Worm (Caenorhabditis elegans): ENCODE data around the gene arrd-25.

The arrd-25 gene

ce11 chrX:14033494-14033893 lies at the start of gene arrd-25:
Gene arrd-25 (plus strand): TSS chrX:14033794.
- TF ChIP-seq mep-1 (tag; optimal IDR thresholded peaks at IDR 0.05), result no peak

DNA sequence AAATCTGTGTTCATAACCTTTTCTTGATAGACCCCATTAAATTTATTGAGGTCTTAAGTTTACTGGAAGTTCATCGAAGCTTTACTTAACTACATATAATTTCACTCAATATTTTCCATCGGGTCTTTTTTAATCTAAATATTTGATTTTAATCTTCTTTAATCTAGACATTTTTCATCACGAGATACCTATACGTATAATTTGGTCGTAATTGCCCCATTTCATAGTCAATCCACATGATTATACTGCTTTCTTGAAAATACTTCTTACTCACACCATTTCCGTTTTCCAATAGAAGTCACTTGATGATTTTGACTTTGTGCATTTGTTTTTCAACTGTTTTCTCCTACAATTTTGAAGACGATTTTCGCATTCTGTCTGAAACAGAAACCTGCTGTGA lies 47.3 kb upstream of the arrd-25 start, which contains the start of gene irld-24:
Gene irld-24 (plus strand): TSS at position 301 of the 400 bp plus-strand sequence.
- TF ChIP-seq ceh-39 (tag; optimal IDR thresholded peaks at IDR 0.05), result no peak
- no peak for TF ChIP-seq ces-1 (GFP tag; optimal IDR thresholded peaks at IDR 0.05)
- no peak for TF ChIP-seq ztf-11 (tag; optimal IDR thresholded peaks at IDR 0.05)
- TF ChIP-seq nhr-28 (tag; optimal IDR thresholded peaks at IDR 0.05), result no peak
- no peak for TF ChIP-seq mep-1 (tag; optimal IDR thresholded peaks at IDR 0.05)
- no peak for TF ChIP-seq mab-5 (tag; optimal IDR thresholded peaks at IDR 0.05)
- no peak for TF ChIP-seq hlh-1 (tag; optimal IDR thresholded peaks at IDR 0.05)
- no peak for TF ChIP-seq zip-8 (tag; optimal IDR thresholded peaks at IDR 0.05)
- no peak for TF ChIP-seq elt-3 (tag; optimal IDR thresholded peaks at IDR 0.05)
- TF ChIP-seq sem-2 (GFP tag; optimal IDR thresholded peaks at IDR 0.05), result no peak
- TF ChIP-seq unc-120 (tag; optimal IDR thresholded peaks at IDR 0.05; ENCODE audit: poor library complexity, severe bottlenecking), result no peak
- no peak for TF ChIP-seq lin-13 (tag; optimal IDR thresholded peaks at IDR 0.05)
- TF ChIP-seq lin-32 (GFP tag; optimal IDR thresholded peaks at IDR 0.05), result no peak
- TF ChIP-seq nhr-12 (tag; optimal IDR thresholded peaks at IDR 0.05), result no peak
- TF ChIP-seq ceh-83 (GFP tag; optimal IDR thresholded peaks at IDR 0.05), result no peak
- TF ChIP-seq lsy-2 (tag; optimal IDR thresholded peaks at IDR 0.05), result no peak
- no peak for TF ChIP-seq nhr-2 (tag; optimal IDR thresholded peaks at IDR 0.05)
- no peak for TF ChIP-seq blmp-1 (tag; optimal IDR thresholded peaks at IDR 0.05)

ce11 chrX:13990680-13991079 lies 42.9 kb upstream of the arrd-25 start, which contains the start of gene C31E10.11:
Gene C31E10.11 (minus strand): TSS chrX:13990780.
- no peak for TF ChIP-seq cnd-1 (tag; optimal IDR thresholded peaks at IDR 0.05)
- TF ChIP-seq snpc-4 (tag; optimal IDR thresholded peaks at IDR 0.05), result no peak
- TF ChIP-seq elt-1 (tag; optimal IDR thresholded peaks at IDR 0.05; ENCODE audit: borderline replicate concordance, insufficient read depth), result no peak
- TF ChIP-seq nhr-76 (tag; optimal IDR thresholded peaks at IDR 0.05), result no peak
- TF ChIP-seq hlh-1 (tag; optimal IDR thresholded peaks at IDR 0.05), result no peak
- TF ChIP-seq tbx-8 (GFP tag; optimal IDR thresholded peaks at IDR 0.05), result no peak
- no peak for TF ChIP-seq drap-1 (GFP tag; optimal IDR thresholded peaks at IDR 0.05)
- no peak for TF ChIP-seq ztf-11 (tag; optimal IDR thresholded peaks at IDR 0.05)
- no peak for TF ChIP-seq bed-3 (GFP tag; optimal IDR thresholded peaks at IDR 0.05)
- TF ChIP-seq ces-1 (GFP tag; optimal IDR thresholded peaks at IDR 0.05), result no peak
- TF ChIP-seq nhr-237 (tag; optimal IDR thresholded peaks at IDR 0.05), result no peak
- TF ChIP-seq nhr-28 (tag; optimal IDR thresholded peaks at IDR 0.05), result no peak
- no peak for TF ChIP-seq mls-2 (tag; optimal IDR thresholded peaks at IDR 0.05)
- TF ChIP-seq ceh-83 (GFP tag; optimal IDR thresholded peaks at IDR 0.05), result no peak
- TF ChIP-seq ham-2 (GFP tag; optimal IDR thresholded peaks at IDR 0.05), result no peak

DNA sequence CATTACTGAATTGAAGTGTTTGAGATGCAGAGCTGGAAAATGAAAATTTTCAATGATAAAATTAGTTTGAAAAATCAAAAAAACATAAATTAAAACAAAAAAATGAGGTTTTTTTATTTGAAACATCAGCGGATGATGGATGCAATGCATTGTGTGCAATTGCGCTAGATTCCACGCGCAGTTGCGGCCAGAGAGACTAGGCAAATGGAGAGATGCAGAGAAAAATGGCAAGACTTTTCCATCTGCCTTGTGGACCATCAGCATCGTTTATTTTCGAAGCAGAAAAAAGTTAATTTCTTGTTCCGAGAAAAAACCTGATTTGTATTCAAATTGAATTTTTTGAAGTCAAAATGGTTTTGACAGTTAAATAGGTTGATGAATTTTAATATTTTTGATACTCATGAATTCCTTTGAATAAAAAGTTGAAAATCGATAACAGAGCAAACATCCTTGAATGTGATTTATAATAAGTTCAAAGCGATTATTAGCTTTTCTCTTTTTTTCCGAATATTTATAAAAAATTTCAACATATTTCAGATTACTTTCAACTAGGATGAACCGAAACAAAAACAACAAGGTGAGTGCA lies 37.7 kb upstream of the arrd-25 start, which contains the start of the genes C31E10.5 and C31E10.6:
Gene C31E10.5 (minus strand): TSS at position 32 of the 586 bp plus-strand sequence.
Gene C31E10.6 (plus strand): TSS at position 536 of the 586 bp plus-strand sequence.
- TF ChIP-seq tbx-8 (GFP tag; optimal IDR thresholded peaks at IDR 0.05), result no peak
- TF ChIP-seq ceh-43 (GFP tag; optimal IDR thresholded peaks at IDR 0.05), result no peak
- no peak for TF ChIP-seq ceh-83 (GFP tag; optimal IDR thresholded peaks at IDR 0.05)
- no peak for TF ChIP-seq ceh-39 (tag; optimal IDR thresholded peaks at IDR 0.05)
- TF ChIP-seq elt-1 (tag; optimal IDR thresholded peaks at IDR 0.05; ENCODE audit: borderline replicate concordance, insufficient read depth), result no peak
- TF ChIP-seq sem-2 (GFP tag; optimal IDR thresholded peaks at IDR 0.05), result no peak
- peak; percentile 1 for TF ChIP-seq cnd-1 (tag; optimal IDR thresholded peaks at IDR 0.05)
- TF ChIP-seq nhr-237 (tag; optimal IDR thresholded peaks at IDR 0.05), result peak; percentile 48
- TF ChIP-seq unc-62 (GFP tag; optimal IDR thresholded peaks at IDR 0.05), result no peak
- TF ChIP-seq ces-1 (GFP tag; optimal IDR thresholded peaks at IDR 0.05), result peak; percentile 25
- TF ChIP-seq sptf-1 (tag; optimal IDR thresholded peaks at IDR 0.05), result no peak
- TF ChIP-seq lsy-2 (tag; optimal IDR thresholded peaks at IDR 0.05), result peak; percentile 50
- TF ChIP-seq nhr-12 (tag; optimal IDR thresholded peaks at IDR 0.05), result no peak
- TF ChIP-seq mab-5 (tag; optimal IDR thresholded peaks at IDR 0.05), result no peak
- no peak for TF ChIP-seq M03D4.4 (tag; optimal IDR thresholded peaks at IDR 0.05)
- TF ChIP-seq flh-1 (GFP tag; optimal IDR thresholded peaks at IDR 0.05), result no peak
- TF ChIP-seq mep-1 (tag; optimal IDR thresholded peaks at IDR 0.05), result peak; percentile 85
- TF ChIP-seq hlh-1 (tag; optimal IDR thresholded peaks at IDR 0.05), result no peak
- TF ChIP-seq snpc-4 (tag; optimal IDR thresholded peaks at IDR 0.05), result no peak
- peak; percentile 39 for TF ChIP-seq lin-13 (tag; optimal IDR thresholded peaks at IDR 0.05)
- TF ChIP-seq lin-32 (GFP tag; optimal IDR thresholded peaks at IDR 0.05), result no peak
- TF ChIP-seq pha-4 (tag; optimal IDR thresholded peaks at IDR 0.05), result no peak
- no peak for TF ChIP-seq ztf-11 (tag; optimal IDR thresholded peaks at IDR 0.05)
- TF ChIP-seq unc-39 (tag; optimal IDR thresholded peaks at IDR 0.05), result no peak
- no peak for TF ChIP-seq nhr-28 (tag; optimal IDR thresholded peaks at IDR 0.05)
- peak; percentile 23 for TF ChIP-seq mls-2 (tag; optimal IDR thresholded peaks at IDR 0.05)
- no peak for TF ChIP-seq zip-8 (tag; optimal IDR thresholded peaks at IDR 0.05)
- no peak for TF ChIP-seq drap-1 (GFP tag; optimal IDR thresholded peaks at IDR 0.05)
- TF ChIP-seq bed-3 (GFP tag; optimal IDR thresholded peaks at IDR 0.05), result no peak
- no peak for TF ChIP-seq unc-120 (tag; optimal IDR thresholded peaks at IDR 0.05; ENCODE audit: poor library complexity, severe bottlenecking)

Data from whole organism, mixed stage, embryonic.